Worm (Caenorhabditis elegans) whole organism, L1 larva: Measurements from ENCODE around the gene F41C6.6.

ENCODE experiments used
- C34B4.2 ChIP-seq: sonication (generic microtip); optimal IDR thresholded peaks from 2 replicates; lab custom pipeline; 2017; ENCODE audit warnings: mild to moderate bottlenecking, missing genetic modification characterization, missing compliant biosample characterization
- F16B12.6 ChIP-seq: fragments of 150-350 bp; optimal IDR thresholded peaks from 2 replicates; lab custom pipeline; 2014; ENCODE audit warnings: missing biosample characterization, missing genetic modification characterization
- aha-1 ChIP-seq: fragments of 150-350 bp; optimal IDR thresholded peaks from 2 replicates; lab custom pipeline; 2014; ENCODE audit warnings: missing biosample characterization, missing genetic modification characterization
- aly-2 ChIP-seq: fragments of 150-350 bp; optimal IDR thresholded peaks from 2 replicates; lab custom pipeline; 2014; ENCODE audit warnings: missing biosample characterization, missing genetic modification characterization
- ceh-82 ChIP-seq, 3 experiments: fragments of 150-350 bp in 1 of 3; sonication (generic microtip) in 2 of 3; optimal IDR thresholded peaks; 2 replicates each; lab custom pipeline; 2014 to 2017; ENCODE audit warnings: missing biosample characterization in 3 of 3, missing genetic modification characterization in 3 of 3
- ceh-88 ChIP-seq: fragments of 200-800 bp; sonication (Bioruptor generic); IDR thresholded peaks from 2 replicates; pipeline ENCODE4 v1.3.6; 2022; ENCODE audit warnings: missing genetic modification characterization, missing compliant biosample characterization
- ceh-90 ChIP-seq: sonication (generic microtip); optimal IDR thresholded peaks from 2 replicates; lab custom pipeline; 2016; ENCODE audit warnings: missing genetic modification characterization, missing compliant biosample characterization
- dpl-1 ChIP-seq, 3 experiments: fragments of 150-350 bp in 2 of 3; sonication (generic microtip) in 1 of 3; optimal IDR thresholded peaks; 2 replicates each; lab custom pipeline; 2014 to 2017; ENCODE audit warnings: missing biosample characterization in 3 of 3, missing genetic modification characterization in 3 of 3, missing genetic modification reagents in 3 of 3
- dsc-1 ChIP-seq: sonication (generic microtip); optimal IDR thresholded peaks from 2 replicates; lab custom pipeline; 2016; ENCODE audit warnings: mild to moderate bottlenecking, missing genetic modification characterization, missing compliant biosample characterization
- ets-5 ChIP-seq: fragments of 200-800 bp; sonication (Bioruptor generic); IDR thresholded peaks from 2 replicates; pipeline ENCODE4 v1.3.6; 2022; ENCODE audit warnings: missing genetic modification characterization, missing compliant biosample characterization
- fkh-10 ChIP-seq: sonication (generic microtip); optimal IDR thresholded peaks from 2 replicates; lab custom pipeline; 2017; ENCODE audit warnings: missing biosample characterization, missing genetic modification reagents, missing genetic modification characterization
- fkh-8 ChIP-seq: sonication (generic microtip); optimal IDR thresholded peaks from 2 replicates; lab custom pipeline; 2016; ENCODE audit warnings: mild to moderate bottlenecking, missing genetic modification characterization, missing compliant biosample characterization
- fos-1 ChIP-seq: fragments of 150-350 bp; optimal IDR thresholded peaks from 2 replicates; lab custom pipeline; 2014; ENCODE audit warnings: missing biosample characterization, missing genetic modification characterization
- hpl-2 ChIP-seq: fragments of 150-350 bp; optimal IDR thresholded peaks from 2 replicates; lab custom pipeline; 2014; ENCODE audit warnings: missing biosample characterization, missing genetic modification reagents, missing genetic modification characterization
- irx-1 ChIP-seq: sonication (generic microtip); optimal IDR thresholded peaks from 2 replicates; lab custom pipeline; 2016; ENCODE audit warnings: missing genetic modification characterization, missing compliant biosample characterization
- isw-1 ChIP-seq: fragments of 200-800 bp; sonication (Bioruptor generic); IDR thresholded peaks from 2 replicates; pipeline ENCODE4 v1.3.6; 2022; ENCODE audit warnings: missing genetic modification characterization, missing compliant biosample characterization
- lin-14 ChIP-seq: fragments of 200-800 bp; sonication (Bioruptor generic); optimal IDR thresholded peaks from 2 replicates; lab custom pipeline; 2018; ENCODE audit warnings: mild to moderate bottlenecking, missing genetic modification characterization, moderate library complexity, missing compliant biosample characterization
- lir-3 ChIP-seq: sonication (generic microtip); optimal IDR thresholded peaks from 2 replicates; lab custom pipeline; 2016; ENCODE audit warnings: mild to moderate bottlenecking, missing genetic modification characterization, moderate library complexity, missing compliant biosample characterization; ENCODE audit not compliant: poor library complexity
- mdl-1 ChIP-seq, 2 experiments: fragments of 150-350 bp; optimal IDR thresholded peaks; 2 replicates each; lab custom pipeline; 2014 to 2017; ENCODE audit warnings: missing biosample characterization in 2 of 2, missing genetic modification characterization in 2 of 2, inconsistent platforms in 1 of 2
- mef-2 ChIP-seq: fragments of 150-350 bp; optimal IDR thresholded peaks from 2 replicates; lab custom pipeline; 2014; ENCODE audit warnings: missing biosample characterization, missing genetic modification characterization
- mep-1 ChIP-seq: fragments of 150-350 bp; optimal IDR thresholded peaks from 2 replicates; lab custom pipeline; 2014; ENCODE audit warnings: missing biosample characterization, missing genetic modification characterization
- nhr-19 ChIP-seq: fragments of 200-800 bp; sonication (Bioruptor generic); conservative IDR thresholded peaks from 2 replicates; pipeline ENCODE4 v1.3.6; 2022; ENCODE audit warnings: missing genetic modification characterization, missing compliant biosample characterization
- nhr-20 ChIP-seq: sonication (generic microtip); optimal IDR thresholded peaks from 2 replicates; lab custom pipeline; 2016; ENCODE audit warnings: mild to moderate bottlenecking, missing genetic modification characterization, missing compliant biosample characterization
- nhr-76 ChIP-seq: sonication (generic microtip); optimal IDR thresholded peaks from 2 replicates; lab custom pipeline; 2017; ENCODE audit warnings: missing biosample characterization, missing genetic modification characterization
- nhr-85 ChIP-seq: sonication (generic microtip); peaks from one replicate; lab custom pipeline; 2016; ENCODE audit warnings: missing genetic modification characterization, inconsistent platforms, missing compliant biosample characterization
- pag-3 ChIP-seq: sonication (generic microtip); optimal IDR thresholded peaks from 2 replicates; lab custom pipeline; 2017; ENCODE audit warnings: missing genetic modification characterization, mild to moderate bottlenecking, missing compliant biosample characterization, antibody characterized with exemption, borderline replicate concordance; ENCODE audit not compliant: insufficient read depth
- snu-23 ChIP-seq: sonication (generic microtip); optimal IDR thresholded peaks from 2 replicates; lab custom pipeline; 2016; ENCODE audit warnings: missing genetic modification characterization, missing compliant biosample characterization
- sptf-1 ChIP-seq: fragments of 150-350 bp; optimal IDR thresholded peaks from 2 replicates; lab custom pipeline; 2014; ENCODE audit warnings: missing biosample characterization, missing genetic modification characterization
- sup-37 ChIP-seq: fragments of 200-800 bp; sonication (Bioruptor generic); optimal IDR thresholded peaks from 2 replicates; lab custom pipeline; 2018; ENCODE audit warnings: mild to moderate bottlenecking, missing genetic modification characterization, missing compliant biosample characterization
- tbx-2 ChIP-seq: sonication (generic microtip); optimal IDR thresholded peaks from 2 replicates; lab custom pipeline; 2016; ENCODE audit warnings: missing genetic modification characterization, missing compliant biosample characterization
- unc-62 ChIP-seq: fragments of 150-350 bp; optimal IDR thresholded peaks from 2 replicates; lab custom pipeline; 2014; ENCODE audit warnings: missing biosample characterization, missing genetic modification reagents, missing genetic modification characterization
- unc-98 ChIP-seq: fragments of 200-800 bp; sonication (Bioruptor generic); IDR thresholded peaks from 2 replicates; pipeline ENCODE4 v1.3.6; 2022; ENCODE audit warnings: missing genetic modification characterization, missing compliant biosample characterization
- xbp-1 ChIP-seq: sonication (generic microtip); optimal IDR thresholded peaks from 2 replicates; lab custom pipeline; 2016; ENCODE audit warnings: missing genetic modification characterization, missing compliant biosample characterization
- ztf-11 ChIP-seq, 2 experiments: sonication (generic microtip); optimal IDR thresholded peaks; 2 replicates each; lab custom pipeline; 2016 to 2017; ENCODE audit warnings: missing genetic modification characterization in 2 of 2, missing biosample characterization in 1 of 2, missing compliant biosample characterization in 1 of 2
- ztf-4 ChIP-seq: fragments of 150-350 bp; optimal IDR thresholded peaks from 2 replicates; lab custom pipeline; 2014; ENCODE audit warnings: missing biosample characterization, missing genetic modification characterization

Gene F41C6.6

ce11 chrX:6867707-6868106, 14.0 kb downstream of the F41C6.6 start (continued):
- TF ChIP-seq snu-23 (GFP tag; lab: Kevin White, UChicago) (peak; percentile 71), nhr-85 (tag; lab: Kevin White, UChicago) (peak; percentile 83), unc-98 (GFP tag; lab: Robert Waterston, UW) (no peak), lin-14 (peak; percentile 50), pag-3 (tag; lab: Kevin White, UChicago) (no peak), aly-2 (tag; lab: Kevin White, UChicago) (no peak), nhr-20 (tag; lab: Kevin White, UChicago) (peak; percentile 51), ceh-88 (GFP tag; lab: Robert Waterston, UW) (0 out of 2 replicates have a peak, but pooled peaks have one; percentile 33), isw-1 (GFP tag; lab: Robert Waterston, UW) (no peak), dpl-1 (GFP tag; optimal IDR thresholded peaks at IDR 0.05; lab: Kevin White, UChicago) (peak in 1 of 3 experiments; percentile 11), nhr-19 (GFP tag; lab: Robert Waterston, UW) (peak; percentile 45), mdl-1 (tag; optimal IDR thresholded peaks at IDR 0.05; lab: Kevin White, UChicago) (peak in 1 of 2 experiments; percentile 13), fkh-10 (GFP tag; lab: Kevin White, UChicago) (no peak), lir-3 (peak; percentile 35), ceh-82 (tag; optimal IDR thresholded peaks at IDR 0.05; lab: Kevin White, UChicago) (peak in 1 of 3 experiments; percentile 15), mep-1 (tag; lab: Kevin White, UChicago) (peak; percentile 66), hpl-2 (no peak), aha-1 (tag; lab: Kevin White, UChicago) (no peak), unc-62 (no peak), tbx-2 (tag; lab: Kevin White, UChicago) (no peak), xbp-1 (tag; lab: Kevin White, UChicago) (peak; percentile 54), ztf-11 (tag; optimal IDR thresholded peaks at IDR 0.05; lab: Kevin White, UChicago) (peak in 1 of 2 experiments; percentile 8), mef-2 (tag; lab: Kevin White, UChicago) (no peak)

- TF ChIP-seq ceh-88 (GFP tag; lab: Robert Waterston, UW), result no peak
- no peak for TF ChIP-seq fos-1 (tag; lab: Kevin White, UChicago)
- TF ChIP-seq aly-2 (tag; lab: Kevin White, UChicago), result no peak
- no peak for TF ChIP-seq ets-5 (GFP tag; lab: Robert Waterston, UW)
- TF ChIP-seq dpl-1 (GFP tag; optimal IDR thresholded peaks at IDR 0.05; lab: Kevin White, UChicago), result no peak
- TF ChIP-seq F16B12.6, result no peak
- TF ChIP-seq xbp-1 (tag; lab: Kevin White, UChicago), result no peak
These were observed 14.8 kb downstream of the F41C6.6 start for ce11 chrX:6866900-6867299.

DNA sequence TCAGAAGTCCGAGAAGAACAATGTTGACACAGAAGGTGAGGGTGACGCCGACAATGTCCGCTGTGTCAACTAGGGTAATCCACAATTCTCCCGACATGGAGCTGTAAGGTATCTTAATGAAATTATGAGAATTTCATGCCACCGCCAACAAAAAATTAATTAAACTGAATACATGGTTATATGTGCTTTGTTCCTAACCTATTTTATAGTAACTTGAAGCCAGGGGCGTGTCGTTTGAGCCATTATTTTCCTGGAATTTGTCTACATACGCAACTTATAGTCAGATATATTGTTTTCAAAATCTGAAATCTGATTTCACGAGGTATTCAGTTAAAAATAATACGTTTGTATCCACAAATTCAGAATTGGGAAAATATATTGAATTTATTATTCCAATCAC, 15.9 kb downstream of the F41C6.6 start, which contains the start of gene odr-10:
TSS of gene odr-10 (minus strand) at position 101 of the 400 bp plus-strand sequence.
- TF ChIP-seq fkh-8 (peak; percentile 31), irx-1 (tag; lab: Kevin White, UChicago) (no peak), mef-2 (tag; lab: Kevin White, UChicago) (no peak)
- TF ChIP-seq, all 84 proteins: peak for 1

DNA sequence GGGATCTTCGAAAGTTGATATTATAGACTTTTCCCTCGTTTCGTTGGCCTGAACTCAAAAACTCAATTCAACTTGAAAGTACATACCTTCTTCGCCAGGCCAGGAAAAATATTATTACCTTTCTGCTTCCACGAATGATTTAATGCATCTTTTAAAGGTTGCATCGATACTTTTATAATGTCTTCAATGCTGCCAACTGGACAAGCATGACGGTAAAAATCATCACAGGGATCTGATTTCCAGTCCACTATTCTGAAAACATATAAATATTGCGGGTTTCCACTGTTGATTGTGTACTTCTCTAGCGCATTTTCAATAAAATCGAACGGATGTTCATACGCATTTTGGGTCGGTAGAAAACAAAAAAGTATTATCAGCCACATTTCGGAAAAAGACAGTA, 18.7 kb downstream of the F41C6.6 start, which contains the start of gene nep-4:
TSS of gene nep-4 (minus strand) at position 393 of the 400 bp plus-strand sequence.
- TF ChIP-seq sptf-1 (tag; lab: Kevin White, UChicago) (no peak), ceh-90 (no peak), ztf-4 (no peak), C34B4.2 (tag; lab: Kevin White, UChicago) (no peak), dsc-1 (tag; lab: Kevin White, UChicago) (no peak), nhr-76 (tag; lab: Kevin White, UChicago) (no peak), unc-62 (no peak), lin-14 (no peak), mep-1 (tag; lab: Kevin White, UChicago) (no peak), aha-1 (tag; lab: Kevin White, UChicago) (no peak), sup-37 (GFP tag; lab: Kevin White, UChicago) (no peak)
